Worm (Caenorhabditis elegans) whole organism, L4 larva: Measurements from ENCODE around the gene Y71H2AL.2.

Experiments used
- F49E8.2 ChIP-seq: sonication (generic microtip); optimal IDR thresholded peaks from 2 replicates; lab custom pipeline; 2016; ENCODE audit warnings: missing compliant biosample characterization, mild to moderate bottlenecking, missing genetic modification characterization, borderline replicate concordance
- Y48G9A.11 ChIP-seq: fragments of 200-800 bp; sonication (Bioruptor generic); IDR thresholded peaks from 2 replicates; pipeline ENCODE4 v1.3.6; 2022; ENCODE audit warnings: missing genetic modification reagents, missing genetic modification characterization, missing compliant biosample characterization
- aha-1 ChIP-seq: fragments of 150-350 bp; peaks from one replicate; lab custom pipeline; 2014; ENCODE audit warnings: missing biosample characterization, missing genetic modification characterization
- ceh-28 ChIP-seq: fragments of 150-350 bp; optimal IDR thresholded peaks from 2 replicates; lab custom pipeline; 2014; ENCODE audit warnings: missing biosample characterization, missing genetic modification reagents, missing genetic modification characterization
- ceh-62 ChIP-seq: sonication (generic microtip); optimal IDR thresholded peaks from 2 replicates; lab custom pipeline; 2017; ENCODE audit warnings: missing biosample characterization, missing genetic modification characterization
- daf-16 ChIP-seq, 3 experiments: sonication (generic microtip); optimal IDR thresholded peaks; 2 replicates each; lab custom pipeline; 2016 to 2017; ENCODE audit warnings: missing genetic modification characterization in 3 of 3, missing genetic modification reagents in 3 of 3, mild to moderate bottlenecking in 2 of 3, missing compliant biosample characterization in 2 of 3, missing biosample characterization in 1 of 3, moderate library complexity in 1 of 3
- dmd-6 ChIP-seq: fragments of 200-800 bp; sonication (Bioruptor generic); IDR thresholded peaks from 2 replicates; pipeline ENCODE4 v1.3.6; 2022; ENCODE audit warnings: missing genetic modification reagents, missing genetic modification characterization, missing compliant biosample characterization
- dve-1 ChIP-seq: sonication (generic microtip); optimal IDR thresholded peaks from 2 replicates; lab custom pipeline; 2017; ENCODE audit warnings: antibody characterized with exemption, mild to moderate bottlenecking, missing genetic modification characterization, missing compliant biosample characterization; ENCODE audit not compliant: insufficient read depth
- fkh-10 ChIP-seq: fragments of 150-350 bp; optimal IDR thresholded peaks from 2 replicates; lab custom pipeline; 2014; ENCODE audit warnings: missing biosample characterization, missing genetic modification reagents, missing genetic modification characterization
- hlh-11 ChIP-seq: fragments of 200-800 bp; sonication (Bioruptor generic); optimal IDR thresholded peaks from 2 replicates; lab custom pipeline; 2018; ENCODE audit warnings: mild to moderate bottlenecking, missing genetic modification characterization, missing compliant biosample characterization
- lim-7 ChIP-seq: fragments of 200-800 bp; sonication (Bioruptor generic); IDR thresholded peaks from 2 replicates; pipeline ENCODE4 v1.3.6; 2022; ENCODE audit warnings: missing genetic modification characterization, missing compliant biosample characterization
- lin-1 ChIP-seq: fragments of 200-800 bp; sonication (Bioruptor generic); IDR thresholded peaks from 2 replicates; pipeline ENCODE4 v1.3.6; 2022; ENCODE audit warnings: missing genetic modification reagents, missing genetic modification characterization, missing compliant biosample characterization
- lin-38 ChIP-seq: fragments of 200-800 bp; sonication (Bioruptor generic); IDR thresholded peaks from 2 replicates; pipeline ENCODE4 v1.3.6; 2022; ENCODE audit warnings: missing genetic modification reagents, missing genetic modification characterization, missing compliant biosample characterization
- lin-39 ChIP-seq: fragments of 150-350 bp; optimal IDR thresholded peaks from 2 replicates; lab custom pipeline; 2014; ENCODE audit warnings: missing biosample characterization, missing genetic modification reagents, missing genetic modification characterization
- nhr-28 ChIP-seq: fragments of 150-350 bp; optimal IDR thresholded peaks from 2 replicates; lab custom pipeline; 2014; ENCODE audit warnings: missing biosample characterization, missing genetic modification characterization
- nhr-48 ChIP-seq: sonication (generic microtip); optimal IDR thresholded peaks from 2 replicates; lab custom pipeline; 2016; ENCODE audit warnings: mild to moderate bottlenecking, missing genetic modification characterization, missing compliant biosample characterization
- nhr-77 ChIP-seq: fragments of 150-350 bp; optimal IDR thresholded peaks from 2 replicates; lab custom pipeline; 2014; ENCODE audit warnings: missing biosample characterization, missing genetic modification characterization
- pqm-1 ChIP-seq: sonication (generic microtip); optimal IDR thresholded peaks from 2 replicates; lab custom pipeline; 2017; ENCODE audit warnings: missing biosample characterization, missing genetic modification characterization
- sdz-12 ChIP-seq: fragments of 200-800 bp; sonication (Bioruptor generic); optimal IDR thresholded peaks from 2 replicates; lab custom pipeline; 2018; ENCODE audit warnings: mild to moderate bottlenecking, missing genetic modification characterization, missing compliant biosample characterization
- tra-1 ChIP-seq: fragments of 200-800 bp; sonication (Bioruptor generic); IDR thresholded peaks from 2 replicates; pipeline ENCODE4 v1.3.6; 2022; ENCODE audit warnings: missing genetic modification reagents, missing genetic modification characterization, missing compliant biosample characterization
- unc-130 ChIP-seq: sonication (generic microtip); optimal IDR thresholded peaks from 2 replicates; lab custom pipeline; 2016; ENCODE audit warnings: missing genetic modification reagents, missing genetic modification characterization, missing compliant biosample characterization

The Y71H2AL.2 gene

DNA sequence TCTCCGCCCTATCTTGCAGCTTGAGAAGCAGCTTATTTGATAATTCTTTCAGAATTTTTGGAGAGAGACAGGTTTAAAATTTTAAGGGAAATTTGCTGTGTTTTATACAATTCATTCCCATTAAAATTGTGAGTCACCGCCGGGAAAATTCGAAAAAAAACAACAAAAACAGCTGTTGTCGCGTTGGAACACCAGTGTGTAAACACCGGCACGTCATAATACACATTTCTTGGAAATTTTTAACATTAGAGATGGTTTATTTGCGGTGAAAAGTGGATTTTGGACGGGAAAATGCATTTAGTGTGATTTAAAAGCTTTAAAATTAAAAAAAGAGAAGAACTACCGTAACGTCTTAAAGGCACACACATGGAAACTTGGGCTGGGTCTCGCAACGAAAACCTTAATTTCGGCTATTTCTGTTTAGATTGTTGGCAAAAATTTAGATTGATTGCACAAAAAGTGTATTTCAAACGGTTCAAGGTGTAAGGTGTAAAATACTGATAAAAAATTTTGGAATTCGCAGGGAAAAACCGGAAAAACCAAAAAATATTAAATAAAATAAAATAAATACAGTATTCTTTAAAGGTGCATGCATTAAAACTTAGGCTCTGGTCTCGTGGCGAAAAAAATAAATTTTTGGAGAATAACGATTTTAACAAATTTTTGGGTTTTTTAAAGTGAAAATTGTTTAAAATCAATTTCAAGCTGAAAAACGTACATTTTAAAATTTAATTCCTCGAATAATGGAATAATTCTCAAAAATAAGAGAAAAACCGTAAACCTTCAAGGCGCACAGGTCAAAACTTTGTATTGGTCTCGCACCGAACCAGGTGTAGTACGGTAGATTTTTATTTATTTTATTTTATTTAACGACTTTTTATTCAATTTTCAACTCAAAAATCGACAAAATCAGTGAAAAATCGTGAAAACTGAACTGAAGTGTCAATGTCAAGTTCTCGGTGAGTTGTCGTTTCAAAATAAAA is 39.3 kb downstream of the Y71H2AL.2 start, which contains the start of gene cosa-1:
cosa-1 (plus strand) TSS at position 896 of the 983 bp plus-strand sequence.
- no peak for TF ChIP-seq fkh-10 (GFP tag; lab: Kevin White, UChicago)
- no peak for TF ChIP-seq pqm-1
- peak; percentile 63 for TF ChIP-seq unc-130 (GFP tag; lab: Kevin White, UChicago)
- peak in 1 of 2 experiments; percentile 13 for TF ChIP-seq daf-16 (GFP tag; optimal IDR thresholded peaks at IDR 0.05; lab: Kevin White, UChicago)
- no peak for TF ChIP-seq daf-16 (tag; optimal IDR thresholded peaks at IDR 0.05; lab: Kevin White, UChicago)
- no peak for TF ChIP-seq sdz-12 (GFP tag; lab: Kevin White, UChicago)
- TF ChIP-seq hlh-11, result peak; percentile 69
- no peak for TF ChIP-seq ceh-62
- TF ChIP-seq dve-1 (tag; lab: Kevin White, UChicago), result peak; percentile 17
- 0 out of 2 replicates have a peak, but pooled peaks have one; percentile 28 for TF ChIP-seq lin-38 (GFP tag; lab: Robert Waterston, UW)
- TF ChIP-seq lin-39, result no peak
- peak; percentile 86 for TF ChIP-seq F49E8.2 (tag; lab: Kevin White, UChicago)

ce11 chrIII:2733606-2734183 is 47.5 kb downstream of the Y71H2AL.2 start, which contains the start of gene Y71H2AM.12:
Gene Y71H2AM.12 (minus strand): TSS chrIII:2734091.
- TF ChIP-seq Y48G9A.11 (GFP tag; lab: Robert Waterston, UW) (no peak), hlh-11 (peak; percentile 61), nhr-77 (peak; percentile 44), dve-1 (tag; lab: Kevin White, UChicago) (peak; percentile 40), nhr-28 (peak; percentile 30), daf-16 (GFP tag; optimal IDR thresholded peaks at IDR 0.05; lab: Kevin White, UChicago) (no peak), daf-16 (tag; optimal IDR thresholded peaks at IDR 0.05; lab: Kevin White, UChicago) (peak; percentile 25), lim-7 (GFP tag; lab: Robert Waterston, UW) (no peak), pqm-1 (peak; percentile 34), nhr-48 (peak; percentile 12), dmd-6 (GFP tag; lab: Robert Waterston, UW) (peak; percentile 62), tra-1 (GFP tag; lab: Robert Waterston, UW) (0 out of 2 replicates have a peak, but pooled peaks have one; percentile 55), ceh-28 (tag; lab: Kevin White, UChicago) (no peak), lin-1 (GFP tag; lab: Robert Waterston, UW) (peak; percentile 6; the same call in 1 of the 2 replicates), aha-1 (tag; lab: Kevin White, UChicago) (peak; percentile 35)
- TF ChIP-seq, all 104 proteins: peak for 11
